Worm (Caenorhabditis elegans): ENCODE measurements around the gene M03E7.3.

DNA sequence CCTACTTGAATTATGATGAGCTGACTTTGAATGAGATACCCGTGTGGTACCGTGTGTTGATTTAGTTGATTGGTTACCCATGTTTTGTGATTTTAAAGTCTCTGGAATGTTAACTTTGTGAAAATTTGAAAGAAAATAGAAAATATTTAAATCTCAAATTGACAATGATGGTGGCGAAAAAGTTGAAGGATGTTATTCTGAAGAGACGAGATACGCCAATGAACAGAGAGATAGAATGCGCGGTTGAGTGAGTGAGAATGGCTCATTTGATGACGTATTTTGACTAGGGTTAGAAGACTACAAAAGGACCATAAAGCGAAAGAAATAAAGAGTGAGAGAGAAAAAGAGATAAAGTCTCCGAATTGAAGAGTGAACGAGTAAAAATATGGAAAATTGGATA lies 44.4 kb upstream of the M03E7.3 start, which contains the start of gene glb-6:
- TF ChIP-seq egrh-3 (GFP tag; IDR thresholded peaks at IDR 0.05) (no peak), die-1 (tag; optimal IDR thresholded peaks at IDR 0.05) (no peak), ceh-79 (tag; optimal IDR thresholded peaks at IDR 0.05) (no peak), snpc-4 (GFP tag; optimal IDR thresholded peaks at IDR 0.05) (no peak), snpc-4 (tag; optimal IDR thresholded peaks at IDR 0.05) (no peak), aptf-3 (GFP tag; IDR thresholded peaks at IDR 0.05) (no peak), ets-4 (GFP tag; optimal IDR thresholded peaks at IDR 0.05) (no peak), zfh-2 (GFP tag; conservative IDR thresholded peaks at IDR 0.05) (no peak), dpl-1 (GFP tag; optimal IDR thresholded peaks at IDR 0.05) (no peak), madf-3 (GFP tag; IDR thresholded peaks at IDR 0.05) (no peak), T26A5.8 (tag; optimal IDR thresholded peaks at IDR 0.05) (no peak), nhr-179 (tag; optimal IDR thresholded peaks at IDR 0.05) (no peak), rpc-1 (optimal IDR thresholded peaks at IDR 0.05) (no peak), rpc-1 (tag; optimal IDR thresholded peaks at IDR 0.05) (no peak)

All from whole organism, young adult.